Worm (Caenorhabditis elegans): Measurements from ENCODE around the gene nlp-76.

Gene nlp-76

ce11 chrX:12661091-12661526, 2.6 kb downstream of the nlp-76 start (continued):
- peak; percentile 63; the same call in 1 of the 2 replicates for TF ChIP-seq ceh-40 (GFP tag; IDR thresholded peaks at IDR 0.05)
- 0 out of 2 replicates have a peak, but pooled peaks have one; percentile 47 for TF ChIP-seq Y56A3A.18 (GFP tag; IDR thresholded peaks at IDR 0.05)
- TF ChIP-seq K12H6.12 (tag; optimal IDR thresholded peaks at IDR 0.05): peak; percentile 8
- TF ChIP-seq nhr-120 (GFP tag; IDR thresholded peaks at IDR 0.05): no peak
- peak; percentile 53 for TF ChIP-seq B0035.1 (tag; optimal IDR thresholded peaks at IDR 0.05)
- TF ChIP-seq lsy-27 (tag; optimal IDR thresholded peaks at IDR 0.05; ENCODE audit: borderline replicate concordance, insufficient read depth): no peak
- TF ChIP-seq Y53G8AR.9 (GFP tag; conservative IDR thresholded peaks at IDR 0.05): no peak
- no peak for TF ChIP-seq lag-1 (GFP tag; IDR thresholded peaks at IDR 0.05)
- peak; percentile 56; the same call in 1 of the 2 replicates for TF ChIP-seq B0019.2 (GFP tag; conservative IDR thresholded peaks at IDR 0.05)
- TF ChIP-seq K11D2.4 (GFP tag; IDR thresholded peaks at IDR 0.05): no peak
- TF ChIP-seq ceh-100 (GFP tag; IDR thresholded peaks at IDR 0.05): 0 out of 2 replicates have a peak, but pooled peaks have one; percentile 23
- TF ChIP-seq aptf-2 (GFP tag; conservative IDR thresholded peaks at IDR 0.05): no peak
- TF ChIP-seq zfh-2 (GFP tag; conservative IDR thresholded peaks at IDR 0.05): peak; percentile 69
- TF ChIP-seq unc-130 (GFP tag; optimal IDR thresholded peaks at IDR 0.05): peak; percentile 57
- TF ChIP-seq mel-28 (tag; optimal IDR thresholded peaks at IDR 0.05; ENCODE audit: borderline replicate concordance): no peak
- TF ChIP-seq rpc-1 (optimal IDR thresholded peaks at IDR 0.05): peak; percentile 88
- peak; percentile 90 for TF ChIP-seq rpc-1 (tag; optimal IDR thresholded peaks at IDR 0.05)
- peak; percentile 92 for TF ChIP-seq tbp1 (GFP tag; optimal IDR thresholded peaks at IDR 0.05)
- peak; percentile 80 for TF ChIP-seq nfyb-1 (GFP tag; IDR thresholded peaks at IDR 0.05)
- TF ChIP-seq xnd-1 (tag; optimal IDR thresholded peaks at IDR 0.05): no peak
- no peak; the same call in 1 of the 2 replicates for TF ChIP-seq Y53F4B.3 (GFP tag; IDR thresholded peaks at IDR 0.05)
- peak; percentile 84 for TF ChIP-seq ZK185.1 (tag; optimal IDR thresholded peaks at IDR 0.05; ENCODE audit: poor library complexity, severe bottlenecking)
- TF ChIP-seq ztf-28 (GFP tag; IDR thresholded peaks at IDR 0.05): no peak
- TF ChIP-seq rec-8 (tag; optimal IDR thresholded peaks at IDR 0.05): peak; percentile 39 to 64
- TF ChIP-seq lin-40 (tag; optimal IDR thresholded peaks at IDR 0.05): peak; percentile 76
- no peak; the same call in 1 of the 2 replicates for TF ChIP-seq madf-8 (GFP tag; conservative IDR thresholded peaks at IDR 0.05)
- TF ChIP-seq dpff-1 (tag; optimal IDR thresholded peaks at IDR 0.05): no peak
- 0 out of 2 replicates have a peak, but pooled peaks have one; percentile 11 for TF ChIP-seq cebp-1 (GFP tag; IDR thresholded peaks at IDR 0.05)
- peak; percentile 70 for TF ChIP-seq cebp-1 (tag; optimal IDR thresholded peaks at IDR 0.05)
- peak; percentile 27 for TF ChIP-seq lsl-1 (GFP tag; optimal IDR thresholded peaks at IDR 0.05)
- TF ChIP-seq lin-54 (GFP tag; optimal IDR thresholded peaks at IDR 0.05): peak; percentile 32
- peak; percentile 85 for TF ChIP-seq pbrm-1 (GFP tag; IDR thresholded peaks at IDR 0.05)
- 0 out of 2 replicates have a peak, but pooled peaks have one; percentile 5 for TF ChIP-seq hsf-1 (GFP tag; IDR thresholded peaks at IDR 0.05)
- peak; percentile 41 for TF ChIP-seq attf-5 (GFP tag; optimal IDR thresholded peaks at IDR 0.05)
- TF ChIP-seq attf-6 (GFP tag; IDR thresholded peaks at IDR 0.05): peak; percentile 72; the same call in 1 of the 2 replicates
- TF ChIP-seq tbx-9 (tag; optimal IDR thresholded peaks at IDR 0.05; ENCODE audit: borderline replicate concordance): no peak
- TF ChIP-seq T26A5.8 (tag; optimal IDR thresholded peaks at IDR 0.05): peak; percentile 80
- peak; percentile 73 for TF ChIP-seq zim-3 (tag; optimal IDR thresholded peaks at IDR 0.05)
- no peak for TF ChIP-seq cebp-2 (GFP tag; IDR thresholded peaks at IDR 0.05)
- TF ChIP-seq efl-1 (GFP tag; optimal IDR thresholded peaks at IDR 0.05): no peak
- TF ChIP-seq mxl-1 (tag; optimal IDR thresholded peaks at IDR 0.05): peak; percentile 79
- TF ChIP-seq athp-1 (tag; optimal IDR thresholded peaks at IDR 0.05): peak; percentile 39
- TF ChIP-seq ztf-18 (tag; optimal IDR thresholded peaks at IDR 0.05): peak; percentile 54
- no peak for TF ChIP-seq F55B11.4 (tag; optimal IDR thresholded peaks at IDR 0.05; ENCODE audit: borderline replicate concordance, insufficient read depth)

Measured in whole organism, young adult.